Fruit fly (Drosophila melanogaster) Kc167 (cell line): Measurements from ENCODE around the gene CG15528.

Source experiments
- Myc ChIP-seq: fragments of >200 bp; optimal IDR thresholded peaks from 2 replicates; lab custom pipeline; 2017; ENCODE audit warnings: missing external identifiers
- Sin3A ChIP-seq: fragments of >200 bp; optimal IDR thresholded peaks from 2 replicates; lab custom pipeline; 2018; ENCODE audit warnings: missing external identifiers
- h ChIP-seq: fragments of >200 bp; optimal IDR thresholded peaks from 3 replicates; lab custom pipeline; 2018; ENCODE audit warnings: missing external identifiers
- psq ChIP-seq: fragments of >200 bp; optimal IDR thresholded peaks from 2 replicates; lab custom pipeline; 2017; ENCODE audit warnings: missing external identifiers
- ttk ChIP-seq: sonication (Bioruptor generic); optimal IDR thresholded peaks from 2 replicates; lab custom pipeline; 2017; ENCODE audit warnings: missing external identifiers

- TF ChIP-seq ttk (no peak), Myc (lab: Kevin White, UChicago) (no peak), h (lab: Kevin White, UChicago) (no peak), psq (lab: Kevin White, UChicago) (no peak), Sin3A (lab: Kevin White, UChicago) (no peak)
These were observed 39.1 kb downstream of the CG15528 start for dm6 chr3R:30012602-30013489.
